Fruit fly (Drosophila melanogaster) whole organism, prepupa: ENCODE measurements around the gene CG18581.

ENCODE experiments used
- Blimp-1 ChIP-seq: fragments of 200-800 bp; sonication (Bioruptor generic); optimal IDR thresholded peaks from 3 replicates; lab custom pipeline; 2017; ENCODE audit warnings: missing biosample characterization, missing genetic modification characterization, mild to moderate bottlenecking, moderate library complexity, missing genetic modification reagents
- CG10631 ChIP-seq: fragments of 200-800 bp; sonication (Bioruptor generic); optimal IDR thresholded peaks from 2 replicates; lab custom pipeline; 2016; ENCODE audit warnings: missing biosample characterization, missing genetic modification characterization
- CG10669 ChIP-seq: fragments of 200-800 bp; sonication (Bioruptor generic); optimal IDR thresholded peaks from 3 replicates; lab custom pipeline; 2018; ENCODE audit warnings: missing biosample characterization, mild to moderate bottlenecking, missing genetic modification characterization, moderate library complexity
- CG11902 ChIP-seq: fragments of 200-800 bp; sonication (Bioruptor generic); optimal IDR thresholded peaks from 3 replicates; lab custom pipeline; 2016; ENCODE audit warnings: missing biosample characterization, missing genetic modification characterization
- CG15336 ChIP-seq: fragments of 200-800 bp; sonication (Bioruptor generic); IDR thresholded peaks from 2 replicates; pipeline ENCODE4 v1.3.6; 2022; ENCODE audit warnings: missing biosample characterization, missing genetic modification characterization
- CG16779 ChIP-seq: fragments of 200-800 bp; sonication (Bioruptor generic); optimal IDR thresholded peaks from 3 replicates; lab custom pipeline; 2017; ENCODE audit warnings: missing biosample characterization, mild to moderate bottlenecking, missing genetic modification characterization
- CG3032 ChIP-seq: fragments of 200-800 bp; optimal IDR thresholded peaks from 2 replicates; lab custom pipeline; 2019; ENCODE audit warnings: missing biosample characterization, mild to moderate bottlenecking, missing genetic modification characterization, moderate library complexity
- CG31627 ChIP-seq: fragments of 200-800 bp; sonication (Bioruptor generic); optimal IDR thresholded peaks from 3 replicates; lab custom pipeline; 2016; ENCODE audit warnings: missing biosample characterization, missing genetic modification characterization
- CG32006 ChIP-seq: fragments of 200-800 bp; sonication (Bioruptor generic); optimal IDR thresholded peaks from 3 replicates; lab custom pipeline; 2017; ENCODE audit warnings: missing biosample characterization, mild to moderate bottlenecking, missing genetic modification characterization
- CG34406 ChIP-seq: fragments of 200-800 bp; sonication (Bioruptor generic); optimal IDR thresholded peaks from 3 replicates; lab custom pipeline; 2016; ENCODE audit warnings: missing biosample characterization, missing genetic modification characterization
- CG4318 ChIP-seq: fragments of 200-800 bp; sonication (Bioruptor generic); optimal IDR thresholded peaks from 3 replicates; lab custom pipeline; 2017; ENCODE audit warnings: missing biosample characterization, mild to moderate bottlenecking, missing genetic modification characterization
- CG6163 ChIP-seq: fragments of 200-800 bp; sonication (Bioruptor generic); IDR thresholded peaks from 3 replicates; pipeline ENCODE4 v1.3.6; 2022; ENCODE audit warnings: missing biosample characterization, missing genetic modification characterization
- CG6792 ChIP-seq: fragments of 200-800 bp; sonication (Bioruptor generic); optimal IDR thresholded peaks from 3 replicates; lab custom pipeline; 2016; ENCODE audit warnings: missing biosample characterization, missing genetic modification characterization
- CG6854 ChIP-seq: fragments of 200-800 bp; sonication (Bioruptor generic); optimal IDR thresholded peaks from 2 replicates; lab custom pipeline; 2017; ENCODE audit warnings: missing biosample characterization, mild to moderate bottlenecking, missing genetic modification characterization
- CG7368 ChIP-seq: fragments of 200-800 bp; sonication (Bioruptor generic); optimal IDR thresholded peaks from 3 replicates; lab custom pipeline; 2016; ENCODE audit warnings: missing biosample characterization, missing genetic modification characterization
- CG8119 ChIP-seq: fragments of 200-800 bp; sonication (Bioruptor generic); IDR thresholded peaks from 3 replicates; pipeline ENCODE4 v1.3.6; 2022; ENCODE audit warnings: missing biosample characterization, missing genetic modification characterization
- CG8319 ChIP-seq: fragments of 200-800 bp; sonication (Bioruptor generic); optimal IDR thresholded peaks from 3 replicates; lab custom pipeline; 2016; ENCODE audit warnings: missing biosample characterization, missing genetic modification characterization
- CG8632 ChIP-seq: fragments of 200-800 bp; sonication (Bioruptor generic); optimal IDR thresholded peaks from 3 replicates; lab custom pipeline; 2016; ENCODE audit warnings: missing biosample characterization, missing genetic modification characterization
- CG9139 ChIP-seq: fragments of 200-800 bp; sonication (Bioruptor generic); optimal IDR thresholded peaks from 3 replicates; lab custom pipeline; 2017; ENCODE audit warnings: missing biosample characterization, mild to moderate bottlenecking, missing genetic modification characterization
- Eip75B ChIP-seq: fragments of 200-800 bp; sonication (Bioruptor generic); optimal IDR thresholded peaks from 3 replicates; lab custom pipeline; 2016; ENCODE audit warnings: missing biosample characterization, missing genetic modification characterization
- Eip78C ChIP-seq: fragments of 200-800 bp; sonication (Bioruptor generic); peaks from one replicate; lab custom pipeline; 2016; ENCODE audit warnings: missing biosample characterization, missing genetic modification characterization
- Ets21C ChIP-seq: fragments of 200-800 bp; sonication (Bioruptor generic); optimal IDR thresholded peaks from 3 replicates; lab custom pipeline; 2016; ENCODE audit warnings: missing biosample characterization, missing genetic modification characterization
- Ets96B ChIP-seq: fragments of 200-800 bp; optimal IDR thresholded peaks from 2 replicates; lab custom pipeline; 2019; ENCODE audit warnings: missing biosample characterization, mild to moderate bottlenecking, missing genetic modification characterization, moderate library complexity
- Gug ChIP-seq: fragments of 200-800 bp; sonication (Bioruptor generic); IDR thresholded peaks from 2 replicates; pipeline ENCODE4 v1.3.6; 2022; ENCODE audit warnings: missing biosample characterization, missing genetic modification characterization
- Hr38 ChIP-seq: sonication (Bioruptor generic); optimal IDR thresholded peaks from 2 replicates; lab custom pipeline; 2016; ENCODE audit warnings: missing biosample characterization, missing genetic modification characterization
- Hr39 ChIP-seq: fragments of 200-800 bp; sonication (Bioruptor generic); optimal IDR thresholded peaks from 2 replicates; lab custom pipeline; 2016; ENCODE audit warnings: missing biosample characterization, missing genetic modification characterization
- Met ChIP-seq: fragments of 200-800 bp; sonication (Bioruptor generic); optimal IDR thresholded peaks from 3 replicates; lab custom pipeline; 2016; ENCODE audit warnings: missing biosample characterization, missing genetic modification characterization
- OdsH ChIP-seq: fragments of 200-800 bp; sonication (Bioruptor generic); optimal IDR thresholded peaks from 3 replicates; lab custom pipeline; 2016; ENCODE audit warnings: missing biosample characterization, missing genetic modification characterization
- Smox ChIP-seq: fragments of 200-800 bp; sonication (Bioruptor generic); optimal IDR thresholded peaks from 3 replicates; lab custom pipeline; 2016; ENCODE audit warnings: missing biosample characterization, missing genetic modification characterization
- Sox102F ChIP-seq: fragments of 200-800 bp; sonication (Bioruptor generic); optimal IDR thresholded peaks from 2 replicates; lab custom pipeline; 2016; ENCODE audit warnings: missing biosample characterization, mild to moderate bottlenecking, missing genetic modification characterization
- Sox14 ChIP-seq: fragments of 200-800 bp; sonication (Bioruptor generic); optimal IDR thresholded peaks from 3 replicates; lab custom pipeline; 2016; ENCODE audit warnings: missing biosample characterization, missing genetic modification characterization
- Sox15 ChIP-seq: fragments of 200-800 bp; sonication (Bioruptor generic); optimal IDR thresholded peaks from 3 replicates; lab custom pipeline; 2016; ENCODE audit warnings: missing biosample characterization, missing genetic modification characterization
- acj6 ChIP-seq: fragments of 200-800 bp; sonication (Bioruptor generic); optimal IDR thresholded peaks from 3 replicates; lab custom pipeline; 2016; ENCODE audit warnings: missing biosample characterization, missing genetic modification characterization
- cyc ChIP-seq: fragments of 200-800 bp; sonication (Bioruptor generic); optimal IDR thresholded peaks from 3 replicates; lab custom pipeline; 2016; ENCODE audit warnings: missing biosample characterization, missing genetic modification characterization
- dac ChIP-seq: fragments of 200-800 bp; sonication (Bioruptor generic); optimal IDR thresholded peaks from 2 replicates; lab custom pipeline; 2017; ENCODE audit warnings: missing biosample characterization, mild to moderate bottlenecking, missing genetic modification characterization
- dsx ChIP-seq: fragments of 200-800 bp; optimal IDR thresholded peaks from 3 replicates; lab custom pipeline; 2019; ENCODE audit warnings: missing biosample characterization, mild to moderate bottlenecking, missing genetic modification characterization, moderate library complexity; ENCODE audit not compliant: poor library complexity, severe bottlenecking
- eg ChIP-seq: fragments of 200-800 bp; sonication (Bioruptor generic); IDR thresholded peaks from 3 replicates; pipeline ENCODE4 v1.3.6; 2022; ENCODE audit warnings: missing biosample characterization, missing genetic modification characterization
- esn ChIP-seq: fragments of 200-800 bp; sonication (Bioruptor generic); optimal IDR thresholded peaks from 2 replicates; lab custom pipeline; 2016; ENCODE audit warnings: missing biosample characterization, mild to moderate bottlenecking, missing genetic modification characterization, moderate library complexity
- fd59A ChIP-seq: fragments of 200-800 bp; sonication (Bioruptor generic); optimal IDR thresholded peaks from 2 replicates; lab custom pipeline; 2017; ENCODE audit warnings: missing biosample characterization, mild to moderate bottlenecking, missing genetic modification characterization, missing genetic modification reagents
- fd85E ChIP-seq: fragments of 200-800 bp; sonication (Bioruptor generic); optimal IDR thresholded peaks from 3 replicates; lab custom pipeline; 2016; ENCODE audit warnings: missing biosample characterization, missing genetic modification characterization
- fkh ChIP-seq: fragments of 200-800 bp; sonication (Bioruptor generic); optimal IDR thresholded peaks from 3 replicates; lab custom pipeline; 2017; ENCODE audit warnings: missing biosample characterization, mild to moderate bottlenecking, missing genetic modification characterization, moderate library complexity
- lz ChIP-seq: fragments of 200-800 bp; sonication (Bioruptor generic); optimal IDR thresholded peaks from 3 replicates; lab custom pipeline; 2016; ENCODE audit warnings: missing biosample characterization, missing genetic modification characterization
- net ChIP-seq: fragments of 200-800 bp; sonication (Bioruptor generic); optimal IDR thresholded peaks from 3 replicates; lab custom pipeline; 2016; ENCODE audit warnings: missing biosample characterization, missing genetic modification characterization
- salr ChIP-seq, 2 experiments: fragments of 200-800 bp; sonication (Bioruptor generic); optimal IDR thresholded peaks; 3 replicates each; lab custom pipeline; 2016 to 2018; ENCODE audit warnings: missing biosample characterization in 2 of 2, missing genetic modification characterization in 2 of 2, mild to moderate bottlenecking in 1 of 2
- spab ChIP-seq: fragments of 200-800 bp; sonication (Bioruptor generic); optimal IDR thresholded peaks from 2 replicates; lab custom pipeline; 2017; ENCODE audit warnings: missing biosample characterization, mild to moderate bottlenecking, missing genetic modification characterization, missing genetic modification reagents
- ss ChIP-seq, 2 experiments: fragments of 200-800 bp; sonication (Bioruptor generic); optimal IDR thresholded peaks; 2 replicates in 1 of 2; 3 replicates in 1 of 2; lab custom pipeline; 2017 to 2018; ENCODE audit warnings: mild to moderate bottlenecking in 2 of 2, missing biosample characterization in 2 of 2, missing genetic modification characterization in 2 of 2, moderate library complexity in 1 of 2
- topi ChIP-seq: fragments of 200-800 bp; sonication (Bioruptor generic); optimal IDR thresholded peaks from 3 replicates; lab custom pipeline; 2016; ENCODE audit warnings: missing biosample characterization, missing genetic modification characterization
- vri ChIP-seq: fragments of 200-800 bp; sonication (Bioruptor generic); optimal IDR thresholded peaks from 3 replicates; lab custom pipeline; 2016; ENCODE audit warnings: missing biosample characterization, mild to moderate bottlenecking, missing genetic modification characterization

CG18581 gene

dm6 chr3L:15007271-15007948 is 42.6 kb downstream of the CG18581 start (continued):
- TF ChIP-seq CG11902 = no peak
- TF ChIP-seq CG8632 = peak; percentile 7
- peak; percentile 18 for TF ChIP-seq lz (GFP tag; lab: Kevin White, UChicago)
- no peak for TF ChIP-seq CG4318 (GFP tag; lab: Kevin White, UChicago)
- peak; percentile 7 for TF ChIP-seq spab (GFP tag; lab: Kevin White, UChicago)
- TF ChIP-seq CG6792 (GFP tag; lab: Kevin White, UChicago) = peak; percentile 8
- no peak for TF ChIP-seq CG9139
- peak; percentile 18 for TF ChIP-seq Smox (GFP tag; lab: Kevin White, UChicago)
- peak; percentile 58 for TF ChIP-seq OdsH (GFP tag; lab: Kevin White, UChicago)

dm6 chr3L:15006825-15007224 is 43.2 kb downstream of the CG18581 start:
- TF ChIP-seq fd59A (GFP tag; lab: Kevin White, UChicago) (peak; percentile 54), Gug (peak; percentile 86), Sox15 (GFP tag; lab: Kevin White, UChicago) (peak; percentile 41), CG8319 (GFP tag; lab: Kevin White, UChicago) (peak; percentile 53), Sox102F (GFP tag; lab: Kevin White, UChicago) (peak; percentile 77), CG9139 (peak; percentile 12), CG6163 (peak; percentile 91), fkh (GFP tag; lab: Kevin White, UChicago) (no peak), CG8119 (GFP tag; lab: Robert Waterston, UW) (peak; percentile 95), Eip75B (GFP tag; lab: Kevin White, UChicago) (peak; percentile 88), Met (GFP tag; lab: Kevin White, UChicago) (peak; percentile 68), eg (GFP tag; lab: Robert Waterston, UW) (peak; percentile 96), Smox (GFP tag; lab: Kevin White, UChicago) (peak; percentile 69), dac (GFP tag; lab: Kevin White, UChicago) (peak; percentile 69), dsx (peak; percentile 76), topi (peak; percentile 72), Hr38 (GFP tag; lab: Kevin White, UChicago) (no peak), vri (peak; percentile 12), CG32006 (peak; percentile 88), lz (GFP tag; lab: Kevin White, UChicago) (peak; percentile 79), Sox14 (GFP tag; lab: Kevin White, UChicago) (peak; percentile 77), spab (GFP tag; lab: Kevin White, UChicago) (peak; percentile 56), fd85E (GFP tag; lab: Kevin White, UChicago) (no peak), Ets21C (peak; percentile 57), CG7368 (GFP tag; lab: Kevin White, UChicago) (peak; percentile 76), CG15336 (GFP tag; lab: Robert Waterston, UW) (peak; percentile 97), CG6854 (GFP tag; lab: Kevin White, UChicago) (no peak), CG10669 (GFP tag; lab: Kevin White, UChicago) (peak; percentile 74), net (GFP tag; lab: Kevin White, UChicago) (peak; percentile 88), Hr39 (peak; percentile 62), CG4318 (GFP tag; lab: Kevin White, UChicago) (peak; percentile 63), CG31627 (GFP tag; lab: Kevin White, UChicago) (peak; percentile 59), CG16779 (tag; lab: Kevin White, UChicago) (peak; percentile 55), ss (GFP tag; optimal IDR thresholded peaks at IDR 0.05; lab: Kevin White, UChicago) (peak; percentile 30 to 64), Blimp-1 (GFP tag; lab: Kevin White, UChicago) (no peak), CG3032 (tag; lab: Kevin White, UChicago) (peak; percentile 77), esn (peak; percentile 82), Eip78C (peak; percentile 97), CG10631 (GFP tag; lab: Kevin White, UChicago) (peak; percentile 87), acj6 (GFP tag; lab: Kevin White, UChicago) (peak; percentile 80), CG8632 (peak; percentile 77), salr (GFP tag; optimal IDR thresholded peaks at IDR 0.05; lab: Kevin White, UChicago) (peak; percentile 50 to 65), CG34406 (peak; percentile 67), Ets96B (peak; percentile 80), cyc (peak; percentile 45)
